Fruit fly (Drosophila melanogaster): ENCODE results near the gene tzn.

The tzn gene

dm6 chr3L:20798325-20798846, at the start of gene tzn, which contains the start of gene CG3698:
Gene tzn (plus strand): TSS chr3L:20798645.
Gene CG3698 (minus strand): TSS chr3L:20798375.
- TF ChIP-seq bab1 (GFP tag; optimal IDR thresholded peaks at IDR 0.05) (peak; percentile 92), kay (GFP tag; ENCODE audit: borderline replicate concordance) (no peak), CG33017 (tag; optimal IDR thresholded peaks at IDR 0.05) (peak; percentile 74), toe (GFP tag; optimal IDR thresholded peaks at IDR 0.05) (peak; percentile 81), cnc (optimal IDR thresholded peaks at IDR 0.05) (no peak), ovo (GFP tag; optimal IDR thresholded peaks at IDR 0.05) (peak; percentile 92), CG5204 (GFP tag; optimal IDR thresholded peaks at IDR 0.05) (no peak), CG12768 (GFP tag; optimal IDR thresholded peaks at IDR 0.05) (peak; percentile 68), CG7045 (GFP tag; optimal IDR thresholded peaks at IDR 0.05) (peak; percentile 85), CG14711 (tag; optimal IDR thresholded peaks at IDR 0.05) (peak; percentile 67), Mnt (GFP tag; optimal IDR thresholded peaks at IDR 0.05) (peak; percentile 72), CG7101 (tag; optimal IDR thresholded peaks at IDR 0.05) (peak; percentile 87), CG11617 (GFP tag; optimal IDR thresholded peaks at IDR 0.05) (peak; percentile 89), CG1620 (GFP tag; optimal IDR thresholded peaks at IDR 0.05) (peak; percentile 88), Clk (GFP tag; optimal IDR thresholded peaks at IDR 0.05) (peak; percentile 48), Hr96 (GFP tag; optimal IDR thresholded peaks at IDR 0.05) (peak; percentile 76), cic (GFP tag; optimal IDR thresholded peaks at IDR 0.05) (peak; percentile 46), Crg-1 (GFP tag; optimal IDR thresholded peaks at IDR 0.05) (peak; percentile 91), tj (GFP tag; optimal IDR thresholded peaks at IDR 0.05) (peak; percentile 67), pad (GFP tag; optimal IDR thresholded peaks at IDR 0.05) (peak; percentile 81)

- TF ChIP-seq cic (GFP tag; optimal IDR thresholded peaks at IDR 0.05), result no peak
- TF ChIP-seq cnc (optimal IDR thresholded peaks at IDR 0.05), result no peak
- no peak for TF ChIP-seq kay (GFP tag; ENCODE audit: borderline replicate concordance)
- TF ChIP-seq bab1 (GFP tag; optimal IDR thresholded peaks at IDR 0.05), result no peak
- TF ChIP-seq ovo (GFP tag; optimal IDR thresholded peaks at IDR 0.05), result no peak
- no peak for TF ChIP-seq pad (GFP tag; optimal IDR thresholded peaks at IDR 0.05)
- TF ChIP-seq CG7101 (tag; optimal IDR thresholded peaks at IDR 0.05), result no peak
- no peak for TF ChIP-seq Clk (GFP tag; optimal IDR thresholded peaks at IDR 0.05)
- TF ChIP-seq Mnt (GFP tag; optimal IDR thresholded peaks at IDR 0.05), result no peak
- TF ChIP-seq CG1620 (GFP tag; optimal IDR thresholded peaks at IDR 0.05), result no peak
- TF ChIP-seq toe (GFP tag; optimal IDR thresholded peaks at IDR 0.05), result no peak
- TF ChIP-seq CG12768 (GFP tag; optimal IDR thresholded peaks at IDR 0.05), result no peak
- no peak for TF ChIP-seq CG33017 (tag; optimal IDR thresholded peaks at IDR 0.05)
- TF ChIP-seq CG7045 (GFP tag; optimal IDR thresholded peaks at IDR 0.05), result no peak
- TF ChIP-seq Hr96 (GFP tag; optimal IDR thresholded peaks at IDR 0.05), result no peak
Observed at dm6 chr3L:20750391-20750790, 48.1 kb upstream of the tzn start.

dm6 chr3L:20752964-20753363, 45.5 kb upstream of the tzn start:
- TF ChIP-seq Mnt (GFP tag; optimal IDR thresholded peaks at IDR 0.05) (no peak), cic (GFP tag; optimal IDR thresholded peaks at IDR 0.05) (no peak), cnc (optimal IDR thresholded peaks at IDR 0.05) (no peak), tj (GFP tag; optimal IDR thresholded peaks at IDR 0.05) (no peak), CG7045 (GFP tag; optimal IDR thresholded peaks at IDR 0.05) (no peak), CG7101 (tag; optimal IDR thresholded peaks at IDR 0.05) (no peak), pad (GFP tag; optimal IDR thresholded peaks at IDR 0.05) (no peak), ovo (GFP tag; optimal IDR thresholded peaks at IDR 0.05) (no peak), CG33017 (tag; optimal IDR thresholded peaks at IDR 0.05) (no peak), CG1620 (GFP tag; optimal IDR thresholded peaks at IDR 0.05) (no peak), Hr96 (GFP tag; optimal IDR thresholded peaks at IDR 0.05) (no peak), CG11617 (GFP tag; optimal IDR thresholded peaks at IDR 0.05) (no peak)

- TF ChIP-seq kay (GFP tag; ENCODE audit: borderline replicate concordance), result no peak
- no peak for TF ChIP-seq cic (GFP tag; optimal IDR thresholded peaks at IDR 0.05)
- no peak for TF ChIP-seq tj (GFP tag; optimal IDR thresholded peaks at IDR 0.05)
- no peak for TF ChIP-seq cnc (optimal IDR thresholded peaks at IDR 0.05)
- TF ChIP-seq Crg-1 (GFP tag; optimal IDR thresholded peaks at IDR 0.05), result no peak
- TF ChIP-seq ovo (GFP tag; optimal IDR thresholded peaks at IDR 0.05), result no peak
- no peak for TF ChIP-seq CG5204 (GFP tag; optimal IDR thresholded peaks at IDR 0.05)
- TF ChIP-seq Hr96 (GFP tag; optimal IDR thresholded peaks at IDR 0.05), result no peak
- TF ChIP-seq CG33017 (tag; optimal IDR thresholded peaks at IDR 0.05), result no peak
- no peak for TF ChIP-seq Mnt (GFP tag; optimal IDR thresholded peaks at IDR 0.05)
- no peak for TF ChIP-seq toe (GFP tag; optimal IDR thresholded peaks at IDR 0.05)
- TF ChIP-seq CG7045 (GFP tag; optimal IDR thresholded peaks at IDR 0.05), result no peak
- no peak for TF ChIP-seq CG12768 (GFP tag; optimal IDR thresholded peaks at IDR 0.05)
- TF ChIP-seq CG11617 (GFP tag; optimal IDR thresholded peaks at IDR 0.05), result no peak
- no peak for TF ChIP-seq CG14711 (tag; optimal IDR thresholded peaks at IDR 0.05)
- no peak for TF ChIP-seq CG7101 (tag; optimal IDR thresholded peaks at IDR 0.05)
Observed at dm6 chr3L:20755585-20755984, 42.9 kb upstream of the tzn start, which contains the start of gene CG33912. Gene CG33912 (minus strand): TSS chr3L:20755685.

- TF ChIP-seq cic (GFP tag; optimal IDR thresholded peaks at IDR 0.05), result no peak
- TF ChIP-seq CG14711 (tag; optimal IDR thresholded peaks at IDR 0.05), result no peak
- no peak for TF ChIP-seq CG33017 (tag; optimal IDR thresholded peaks at IDR 0.05)
- TF ChIP-seq CG11617 (GFP tag; optimal IDR thresholded peaks at IDR 0.05), result no peak
- no peak for TF ChIP-seq Mnt (GFP tag; optimal IDR thresholded peaks at IDR 0.05)
- no peak for TF ChIP-seq CG1620 (GFP tag; optimal IDR thresholded peaks at IDR 0.05)
- no peak for TF ChIP-seq tj (GFP tag; optimal IDR thresholded peaks at IDR 0.05)
- TF ChIP-seq CG7045 (GFP tag; optimal IDR thresholded peaks at IDR 0.05), result no peak
- TF ChIP-seq CG5204 (GFP tag; optimal IDR thresholded peaks at IDR 0.05), result no peak
- no peak for TF ChIP-seq ovo (GFP tag; optimal IDR thresholded peaks at IDR 0.05)
- TF ChIP-seq CG7101 (tag; optimal IDR thresholded peaks at IDR 0.05), result no peak
- TF ChIP-seq Clk (GFP tag; optimal IDR thresholded peaks at IDR 0.05), result no peak
Observed at dm6 chr3L:20758583-20758982, 39.9 kb upstream of the tzn start, which contains the start of gene CG43251. Gene CG43251 (plus strand): TSS chr3L:20758883.

dm6 chr3L:20761482-20761881, 37.0 kb upstream of the tzn start:
- TF ChIP-seq cnc (optimal IDR thresholded peaks at IDR 0.05) (no peak), pad (GFP tag; optimal IDR thresholded peaks at IDR 0.05) (no peak), Hr96 (GFP tag; optimal IDR thresholded peaks at IDR 0.05) (no peak), tj (GFP tag; optimal IDR thresholded peaks at IDR 0.05) (peak; percentile 78)
